Worm (Caenorhabditis elegans): ENCODE measurements around the gene lev-8.

DNA sequence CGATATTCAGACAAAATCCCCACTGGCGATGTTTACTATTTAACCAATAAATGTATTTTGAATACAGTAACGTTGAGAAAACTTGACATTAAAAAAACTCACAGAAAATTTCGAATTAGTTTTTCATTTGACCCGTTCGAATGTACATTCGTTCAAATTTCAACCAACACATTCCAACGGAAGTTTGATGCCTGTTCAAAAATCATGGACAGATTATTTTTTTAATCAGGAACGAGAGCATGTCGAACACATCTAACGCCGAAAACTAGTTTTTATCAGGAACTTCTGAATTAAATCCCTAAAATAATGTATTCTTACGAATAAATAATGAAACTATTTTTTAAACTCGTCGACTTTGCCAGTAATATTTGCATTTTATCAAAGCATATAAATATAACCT is 19.0 kb upstream of the lev-8 start:
- no peak for TF ChIP-seq lin-15B (tag; optimal IDR thresholded peaks at IDR 0.05)
- no peak for TF ChIP-seq C16A3.4 (tag; optimal IDR thresholded peaks at IDR 0.05)
- no peak for TF ChIP-seq ztf-11 (tag; optimal IDR thresholded peaks at IDR 0.05)
- no peak for TF ChIP-seq nhr-12 (tag; optimal IDR thresholded peaks at IDR 0.05)
- no peak for TF ChIP-seq fkh-10 (GFP tag; optimal IDR thresholded peaks at IDR 0.05)
- TF ChIP-seq dsc-1 (tag; optimal IDR thresholded peaks at IDR 0.05): no peak
- TF ChIP-seq nhr-84 (tag; optimal IDR thresholded peaks at IDR 0.05): no peak
- TF ChIP-seq blmp-1 (tag; optimal IDR thresholded peaks at IDR 0.05): no peak
- TF ChIP-seq unc-62 (GFP tag; optimal IDR thresholded peaks at IDR 0.05): no peak
- no peak for TF ChIP-seq nhr-237 (tag; optimal IDR thresholded peaks at IDR 0.05)

Measured in whole organism, L1 larva.